Fruit fly (Drosophila melanogaster): Measurements from ENCODE around the gene CG15561.

CG15561 gene

dm6 chr3R:31215830-31216229 lies at the start of gene CG15561 (continued):
- TF ChIP-seq Taf1 (GFP tag; IDR thresholded peaks at IDR 0.05), result no peak
- TF ChIP-seq CG9797 (GFP tag; optimal IDR thresholded peaks at IDR 0.05), result peak; percentile 50
- peak; percentile 91 for TF ChIP-seq Ets65A (GFP tag)
- TF ChIP-seq CG13287 (GFP tag; IDR thresholded peaks at IDR 0.05; ENCODE audit: partially characterized antibody), result no peak
- no peak for TF ChIP-seq Ada2b (GFP tag; IDR thresholded peaks at IDR 0.05)
- TF ChIP-seq CG15514 (GFP tag; optimal IDR thresholded peaks at IDR 0.05), result peak; percentile 81
- TF ChIP-seq danr (GFP tag; IDR thresholded peaks at IDR 0.05), result no peak
- no peak for TF ChIP-seq ap (GFP tag; IDR thresholded peaks at IDR 0.05)
- TF ChIP-seq CG3995 (GFP tag; optimal IDR thresholded peaks at IDR 0.05), result no peak
- TF ChIP-seq CG11456 (GFP tag; IDR thresholded peaks at IDR 0.05), result no peak
- TF ChIP-seq tgo (GFP tag; IDR thresholded peaks at IDR 0.05), result no peak
- TF ChIP-seq bigmax (GFP tag; optimal IDR thresholded peaks at IDR 0.05), result peak; percentile 67
- peak; percentile 48 for TF ChIP-seq vfl (GFP tag; optimal IDR thresholded peaks at IDR 0.05)
- no peak for TF ChIP-seq Vsx1 (GFP tag; optimal IDR thresholded peaks at IDR 0.05)
- TF ChIP-seq CG18262 (tag; optimal IDR thresholded peaks at IDR 0.05), result no peak
- TF ChIP-seq CG8290 (GFP tag; optimal IDR thresholded peaks at IDR 0.05), result no peak
- no peak for TF ChIP-seq CG8290 (tag; optimal IDR thresholded peaks at IDR 0.05)
- TF ChIP-seq vnd (GFP tag; IDR thresholded peaks at IDR 0.05; ENCODE audit: partially characterized antibody), result no peak
- TF ChIP-seq ci (GFP tag; IDR thresholded peaks at IDR 0.05), result no peak
- no peak for TF ChIP-seq odd (GFP tag; optimal IDR thresholded peaks at IDR 0.05)
- no peak for TF ChIP-seq Rfx (GFP tag; IDR thresholded peaks at IDR 0.05)
- no peak for TF ChIP-seq Dfd (GFP tag; optimal IDR thresholded peaks at IDR 0.05)
- peak; percentile 96 for TF ChIP-seq pzg (GFP tag; optimal IDR thresholded peaks at IDR 0.05)
- TF ChIP-seq Sry-β (GFP tag; optimal IDR thresholded peaks at IDR 0.05), result peak; percentile 22
- no peak for TF ChIP-seq vvl (GFP tag; IDR thresholded peaks at IDR 0.05)
- no peak for TF ChIP-seq PHDP (tag; optimal IDR thresholded peaks at IDR 0.05)
- no peak for TF ChIP-seq kni (GFP tag; optimal IDR thresholded peaks at IDR 0.05)
- TF ChIP-seq Spps (tag; optimal IDR thresholded peaks at IDR 0.05), result peak; percentile 15
- TF ChIP-seq CG8281 (tag; optimal IDR thresholded peaks at IDR 0.05), result no peak
- no peak for TF ChIP-seq CG7556 (GFP tag; optimal IDR thresholded peaks at IDR 0.05)
- TF ChIP-seq shn (GFP tag; optimal IDR thresholded peaks at IDR 0.05), result no peak
- TF ChIP-seq CG17361 (GFP tag; IDR thresholded peaks at IDR 0.05), result no peak
- TF ChIP-seq Oli (tag; optimal IDR thresholded peaks at IDR 0.05), result no peak
- no peak for TF ChIP-seq fu2 (GFP tag; optimal IDR thresholded peaks at IDR 0.05)
- TF ChIP-seq schlank (tag; optimal IDR thresholded peaks at IDR 0.05), result no peak
- peak; percentile 9 for TF ChIP-seq CG10147 (GFP tag; optimal IDR thresholded peaks at IDR 0.05)
- peak; percentile 71 for TF ChIP-seq onecut (GFP tag; IDR thresholded peaks at IDR 0.05)
- peak; percentile 6 for TF ChIP-seq CG13775 (GFP tag; optimal IDR thresholded peaks at IDR 0.05)
- no peak for TF ChIP-seq B-H1 (GFP tag; IDR thresholded peaks at IDR 0.05)
- peak; percentile 50 for TF ChIP-seq btn (GFP tag; optimal IDR thresholded peaks at IDR 0.05)
- TF ChIP-seq CG2678 (tag; optimal IDR thresholded peaks at IDR 0.05), result no peak
- peak; percentile 49 for TF ChIP-seq CG1233 (GFP tag; optimal IDR thresholded peaks at IDR 0.05)
- TF ChIP-seq CG4730 (GFP tag; IDR thresholded peaks at IDR 0.05), result no peak
- peak in 1 of 2 experiments; percentile 48 for TF ChIP-seq Pdp1 (GFP tag; optimal IDR thresholded peaks at IDR 0.05)
- TF ChIP-seq CG10462 (GFP tag; optimal IDR thresholded peaks at IDR 0.05), result no peak
- no peak for TF ChIP-seq CG2129 (GFP tag; IDR thresholded peaks at IDR 0.05; ENCODE audit: partially characterized antibody)
- no peak for TF ChIP-seq Poxn (GFP tag; IDR thresholded peaks at IDR 0.05)
- peak; percentile 22 for TF ChIP-seq CG8924 (tag; optimal IDR thresholded peaks at IDR 0.05)
- peak; percentile 44 for TF ChIP-seq NC2β (GFP tag; optimal IDR thresholded peaks at IDR 0.05)
- TF ChIP-seq CoRest (tag; optimal IDR thresholded peaks at IDR 0.05), result peak; percentile 28
- peak; percentile 72 for TF ChIP-seq BEAF-32 (GFP tag; optimal IDR thresholded peaks at IDR 0.05)
- peak; percentile 37 for TF ChIP-seq CG17359 (tag; optimal IDR thresholded peaks at IDR 0.05)
